Fruit fly (Drosophila melanogaster): ENCODE measurements around the gene Rab27.
A peak's percentile ranks its signal among the peaks of the same experiment; 100 is the strongest.

Rab27 gene

DNA sequence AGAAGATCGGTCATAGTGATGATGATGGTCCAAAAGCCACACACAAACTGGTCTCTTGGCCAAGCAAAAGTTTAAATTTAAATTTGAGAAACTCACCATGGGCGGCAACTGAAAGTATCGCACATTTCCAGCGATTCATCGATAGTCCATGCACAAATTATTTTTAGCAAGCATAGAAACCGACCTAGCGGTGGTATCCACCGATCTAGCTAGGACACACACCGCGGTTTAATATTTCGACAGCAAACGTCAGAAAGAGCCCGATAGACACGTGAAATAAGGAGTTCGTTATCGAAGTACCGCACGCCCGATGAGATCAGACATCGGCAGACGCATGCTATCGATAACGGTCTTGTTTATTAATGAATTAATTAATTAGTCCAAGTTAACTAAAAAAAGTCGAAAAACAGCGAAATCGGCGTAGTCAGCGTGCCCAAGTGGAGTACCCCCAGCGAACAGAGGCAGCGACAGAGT is 36.0 kb upstream of the Rab27 start, which contains the start of gene CG14795 (continued):
- TF ChIP-seq MTF-1 (GFP tag; optimal IDR thresholded peaks at IDR 0.05; ENCODE audit: borderline replicate concordance): no peak
- no peak for TF ChIP-seq CG8388 (GFP tag; optimal IDR thresholded peaks at IDR 0.05)
- TF ChIP-seq CG14441 (GFP tag; IDR thresholded peaks at IDR 0.05): no peak
- TF ChIP-seq nerfin-1 (tag; optimal IDR thresholded peaks at IDR 0.05): peak; percentile 13
- TF ChIP-seq CG12744 (GFP tag; optimal IDR thresholded peaks at IDR 0.05): no peak
- peak in 1 of 3 experiments; percentile 49 for TF ChIP-seq Stat92E (GFP tag; optimal IDR thresholded peaks at IDR 0.05)
- TF ChIP-seq tll (GFP tag; optimal IDR thresholded peaks at IDR 0.05): no peak
- TF ChIP-seq Chrac-16 (GFP tag; optimal IDR thresholded peaks at IDR 0.05): no peak
- TF ChIP-seq lilli (GFP tag; optimal IDR thresholded peaks at IDR 0.05): peak; percentile 47
- TF ChIP-seq CG32772 (GFP tag; IDR thresholded peaks at IDR 0.05): no peak
- TF ChIP-seq emc (GFP tag; optimal IDR thresholded peaks at IDR 0.05): no peak
- no peak for TF ChIP-seq vfl (GFP tag; optimal IDR thresholded peaks at IDR 0.05)
- peak; percentile 90 for TF ChIP-seq CG7963 (GFP tag; IDR thresholded peaks at IDR 0.05; ENCODE audit: partially characterized antibody)
- no peak for TF ChIP-seq tup (GFP tag; optimal IDR thresholded peaks at IDR 0.05)
- peak; percentile 97 for TF ChIP-seq BEAF-32 (GFP tag; optimal IDR thresholded peaks at IDR 0.05)
- TF ChIP-seq cas (GFP tag; IDR thresholded peaks at IDR 0.05): peak; percentile 48; the same call in 1 of the 2 replicates
- no peak for TF ChIP-seq CkIIα-i1 (GFP tag; IDR thresholded peaks at IDR 0.05)
- peak; percentile 71 for TF ChIP-seq CG3847 (GFP tag; IDR thresholded peaks at IDR 0.05)
- peak; percentile 75 for TF ChIP-seq Sin3A (optimal IDR thresholded peaks at IDR 0.05)
- peak; percentile 49 for TF ChIP-seq CG2120 (GFP tag; optimal IDR thresholded peaks at IDR 0.05)
- TF ChIP-seq grau (tag; optimal IDR thresholded peaks at IDR 0.05): peak; percentile 27
- TF ChIP-seq Atf-2 (GFP tag; optimal IDR thresholded peaks at IDR 0.05): no peak
- TF ChIP-seq D19A (tag; optimal IDR thresholded peaks at IDR 0.05): no peak
- peak; percentile 0 for TF ChIP-seq Hey (tag; optimal IDR thresholded peaks at IDR 0.05)
- TF ChIP-seq slbo (GFP tag; IDR thresholded peaks at IDR 0.05): peak; percentile 51; the same call in 1 of the 2 replicates
- TF ChIP-seq ERR (GFP tag; optimal IDR thresholded peaks at IDR 0.05): peak; percentile 6
- TF ChIP-seq Dref (GFP tag; IDR thresholded peaks at IDR 0.05): peak; percentile 99
- TF ChIP-seq dm (GFP tag; optimal IDR thresholded peaks at IDR 0.05): peak; percentile 80
- peak; percentile 80 for TF ChIP-seq CG33213 (GFP tag; optimal IDR thresholded peaks at IDR 0.05)
- no peak for TF ChIP-seq Sry-β (GFP tag; optimal IDR thresholded peaks at IDR 0.05)
- TF ChIP-seq phol (tag; optimal IDR thresholded peaks at IDR 0.05): peak; percentile 73
- TF ChIP-seq CG34376 (GFP tag; optimal IDR thresholded peaks at IDR 0.05): no peak
- peak; percentile 93 for TF ChIP-seq Lhr (GFP tag; optimal IDR thresholded peaks at IDR 0.05)
- peak; percentile 72 for TF ChIP-seq CG9932 (GFP tag; IDR thresholded peaks at IDR 0.05)
- TF ChIP-seq CG11560 (tag; IDR thresholded peaks at IDR 0.05): peak; percentile 69; the same call in 2 of the 3 replicates
- no peak for TF ChIP-seq z (GFP tag; IDR thresholded peaks at IDR 0.05)
- 0 out of 3 replicates have a peak, but pooled peaks have one; percentile 29 for TF ChIP-seq CG34422 (GFP tag; IDR thresholded peaks at IDR 0.05)
- no peak for TF ChIP-seq grn (GFP tag; optimal IDR thresholded peaks at IDR 0.05)
- peak; percentile 41; the same call in 1 of the 2 replicates for TF ChIP-seq Xrp1 (GFP tag; IDR thresholded peaks at IDR 0.05)
- TF ChIP-seq aop (GFP tag; IDR thresholded peaks at IDR 0.05): no peak
- no peak for TF ChIP-seq dmrt99B (tag; optimal IDR thresholded peaks at IDR 0.05)
- peak; percentile 22 for TF ChIP-seq Deaf1 (tag; optimal IDR thresholded peaks at IDR 0.05)
- TF ChIP-seq CG3065 (GFP tag; optimal IDR thresholded peaks at IDR 0.05): peak; percentile 1
- no peak for TF ChIP-seq prd (optimal IDR thresholded peaks at IDR 0.05)
- peak; percentile 5; the same call in 1 of the 3 replicates for TF ChIP-seq prd (GFP tag; IDR thresholded peaks at IDR 0.05)
- no peak for TF ChIP-seq CG10321 (GFP tag; IDR thresholded peaks at IDR 0.05)
- no peak for TF ChIP-seq BtbVII (GFP tag; optimal IDR thresholded peaks at IDR 0.05)
- TF ChIP-seq Lpt (GFP tag; optimal IDR thresholded peaks at IDR 0.05): no peak
- no peak for TF ChIP-seq trh (GFP tag; optimal IDR thresholded peaks at IDR 0.05)
- peak; percentile 60 for TF ChIP-seq CG8924 (tag; optimal IDR thresholded peaks at IDR 0.05)
- TF ChIP-seq Blimp-1 (GFP tag; optimal IDR thresholded peaks at IDR 0.05): peak; percentile 4

Data from whole organism, embryonic.